Worm (Caenorhabditis elegans) whole organism, late embryonic: ENCODE data around the gene F55B11.5.
"Not testable (repeated sequence)": the region's sequence is repeated elsewhere in the genome, so short reads cannot be mapped to it uniquely, and the experiment has no call there.

ENCODE experiments used
- C08G9.2 ChIP-seq: sonication (generic microtip); optimal IDR thresholded peaks from 2 replicates; lab custom pipeline; 2016; ENCODE audit warnings: mild to moderate bottlenecking, missing genetic modification characterization, moderate library complexity, missing compliant biosample characterization
- K09A11.1 ChIP-seq: sonication (generic microtip); optimal IDR thresholded peaks from 2 replicates; lab custom pipeline; 2017; ENCODE audit warnings: antibody characterized with exemption, mild to moderate bottlenecking, missing genetic modification characterization, missing compliant biosample characterization; ENCODE audit not compliant: insufficient read depth
- Y22D7AL.16 ChIP-seq: sonication (generic microtip); optimal IDR thresholded peaks from 2 replicates; lab custom pipeline; 2016; ENCODE audit warnings: missing genetic modification characterization, missing compliant biosample characterization
- ahr-1 ChIP-seq: sonication (generic microtip); optimal IDR thresholded peaks from 2 replicates; lab custom pipeline; 2016; ENCODE audit warnings: missing genetic modification characterization, missing compliant biosample characterization
- ceh-24 ChIP-seq: sonication (generic microtip); optimal IDR thresholded peaks from 2 replicates; lab custom pipeline; 2016; ENCODE audit warnings: mild to moderate bottlenecking, missing genetic modification characterization, missing compliant biosample characterization
- ceh-31 ChIP-seq: sonication (generic microtip); optimal IDR thresholded peaks from 2 replicates; lab custom pipeline; 2016; ENCODE audit warnings: missing genetic modification characterization, missing compliant biosample characterization
- ceh-34 ChIP-seq: sonication (generic microtip); optimal IDR thresholded peaks from 2 replicates; lab custom pipeline; 2016; ENCODE audit warnings: mild to moderate bottlenecking, missing genetic modification characterization, missing compliant biosample characterization
- ceh-48 ChIP-seq: sonication (generic microtip); optimal IDR thresholded peaks from 2 replicates; lab custom pipeline; 2016; ENCODE audit warnings: missing genetic modification characterization, inconsistent platforms, missing compliant biosample characterization
- ceh-6 ChIP-seq: fragments of 200-800 bp; sonication (Bioruptor generic); optimal IDR thresholded peaks from 2 replicates; lab custom pipeline; 2018; ENCODE audit warnings: mild to moderate bottlenecking, missing genetic modification characterization, missing compliant biosample characterization
- ceh-9 ChIP-seq: sonication (generic microtip); optimal IDR thresholded peaks from 2 replicates; lab custom pipeline; 2016; ENCODE audit warnings: mild to moderate bottlenecking, missing genetic modification characterization, inconsistent platforms, missing compliant biosample characterization
- dmd-4 ChIP-seq: sonication (generic microtip); optimal IDR thresholded peaks from 2 replicates; lab custom pipeline; 2016; ENCODE audit warnings: borderline replicate concordance, missing genetic modification characterization, missing compliant biosample characterization
- dve-1 ChIP-seq: sonication (generic microtip); optimal IDR thresholded peaks from 2 replicates; lab custom pipeline; 2017; ENCODE audit warnings: antibody characterized with exemption, mild to moderate bottlenecking, missing genetic modification characterization, missing compliant biosample characterization
- elt-4 ChIP-seq: sonication (generic microtip); optimal IDR thresholded peaks from 2 replicates; lab custom pipeline; 2016; ENCODE audit warnings: missing genetic modification characterization, missing compliant biosample characterization
- ets-4 ChIP-seq: sonication (generic microtip); optimal IDR thresholded peaks from 2 replicates; lab custom pipeline; 2016; ENCODE audit warnings: missing genetic modification characterization, missing compliant biosample characterization
- fax-1 ChIP-seq: sonication (generic microtip); optimal IDR thresholded peaks from 2 replicates; lab custom pipeline; 2016; ENCODE audit warnings: missing genotype, missing genetic modification characterization, missing compliant biosample characterization
- fkh-10 ChIP-seq: fragments of 150-350 bp; optimal IDR thresholded peaks from 2 replicates; lab custom pipeline; 2014; ENCODE audit warnings: missing biosample characterization, missing genetic modification reagents, missing genetic modification characterization
- fkh-6 ChIP-seq: sonication (generic microtip); optimal IDR thresholded peaks from 2 replicates; lab custom pipeline; 2016; ENCODE audit warnings: missing genetic modification characterization, missing compliant biosample characterization
- hlh-13 ChIP-seq: fragments of 200-800 bp; sonication (Bioruptor generic); optimal IDR thresholded peaks from 2 replicates; lab custom pipeline; 2018; ENCODE audit warnings: mild to moderate bottlenecking, missing genetic modification characterization, missing compliant biosample characterization
- hlh-8 ChIP-seq: sonication (generic microtip); optimal IDR thresholded peaks from 2 replicates; lab custom pipeline; 2016; ENCODE audit warnings: missing genotype, missing genetic modification characterization, missing compliant biosample characterization
- madf-2 ChIP-seq: sonication (generic microtip); optimal IDR thresholded peaks from 2 replicates; lab custom pipeline; 2017; ENCODE audit warnings: missing genetic modification characterization, missing compliant biosample characterization
- nfya-1 ChIP-seq: sonication (generic microtip); optimal IDR thresholded peaks from 2 replicates; lab custom pipeline; 2017; ENCODE audit warnings: missing genetic modification characterization, mild to moderate bottlenecking, missing compliant biosample characterization, antibody characterized with exemption, moderate library complexity
- nhr-11 ChIP-seq: fragments of 150-350 bp; optimal IDR thresholded peaks from 2 replicates; lab custom pipeline; 2014; ENCODE audit warnings: missing biosample characterization, missing genetic modification characterization
- nhr-232 ChIP-seq: sonication (generic microtip); optimal IDR thresholded peaks from 2 replicates; lab custom pipeline; 2016; ENCODE audit warnings: missing genetic modification characterization, missing compliant biosample characterization
- npax-4 ChIP-seq: sonication (generic microtip); optimal IDR thresholded peaks from 2 replicates; lab custom pipeline; 2016; ENCODE audit warnings: missing genetic modification characterization, missing compliant biosample characterization
- odd-2 ChIP-seq: sonication (generic microtip); optimal IDR thresholded peaks from 2 replicates; lab custom pipeline; 2017; ENCODE audit warnings: antibody characterized with exemption, mild to moderate bottlenecking, missing genetic modification characterization, missing compliant biosample characterization
- pag-3 ChIP-seq: sonication (generic microtip); optimal IDR thresholded peaks from 2 replicates; lab custom pipeline; 2016; ENCODE audit warnings: missing compliant biosample characterization, missing genetic modification characterization, borderline replicate concordance
- pat-9 ChIP-seq: fragments of 200-800 bp; sonication (Bioruptor generic); optimal IDR thresholded peaks from 2 replicates; lab custom pipeline; 2018; ENCODE audit warnings: mild to moderate bottlenecking, missing genetic modification characterization, moderate library complexity, missing compliant biosample characterization
- pax-1 ChIP-seq: fragments of 150-350 bp; optimal IDR thresholded peaks from 2 replicates; lab custom pipeline; 2014; ENCODE audit warnings: missing biosample characterization, missing genetic modification characterization
- pha-2 ChIP-seq: sonication (generic microtip); optimal IDR thresholded peaks from 2 replicates; lab custom pipeline; 2017; ENCODE audit warnings: mild to moderate bottlenecking, missing genetic modification characterization, missing compliant biosample characterization
- pha-4 ChIP-seq: fragments of 150-350 bp; optimal IDR thresholded peaks from 2 replicates; lab custom pipeline; 2018; ENCODE audit warnings: missing biosample characterization, missing genetic modification reagents, missing genetic modification characterization
- pqm-1 ChIP-seq: sonication (generic microtip); optimal IDR thresholded peaks from 2 replicates; lab custom pipeline; 2016; ENCODE audit warnings: missing genetic modification characterization, missing compliant biosample characterization
- pros-1 ChIP-seq: fragments of 150-350 bp; optimal IDR thresholded peaks from 2 replicates; lab custom pipeline; 2014; ENCODE audit warnings: missing biosample characterization, missing genetic modification reagents, missing genetic modification characterization
- ref-2 ChIP-seq: sonication (generic microtip); optimal IDR thresholded peaks from 2 replicates; lab custom pipeline; 2016; ENCODE audit warnings: missing genetic modification characterization, missing compliant biosample characterization
- sox-2 ChIP-seq: fragments of 200-800 bp; sonication (Bioruptor generic); IDR thresholded peaks from 2 replicates; pipeline ENCODE4 v1.3.6; 2022; ENCODE audit warnings: missing genetic modification reagents, missing genetic modification characterization, missing compliant biosample characterization
- sox-4 ChIP-seq: sonication (generic microtip); optimal IDR thresholded peaks from 2 replicates; lab custom pipeline; 2017; ENCODE audit warnings: mild to moderate bottlenecking, missing genetic modification characterization, inconsistent platforms, missing compliant biosample characterization
- tbx-2 ChIP-seq: sonication (generic microtip); optimal IDR thresholded peaks from 2 replicates; lab custom pipeline; 2016; ENCODE audit warnings: missing genetic modification characterization, missing compliant biosample characterization
- unc-3 ChIP-seq, 2 experiments: fragments of 200-800 bp in 1 of 2; sonication (Bioruptor generic) in 1 of 2; sonication (generic microtip) in 1 of 2; conservative IDR thresholded peaks in 1 of 2; optimal IDR thresholded peaks in 1 of 2; 2 replicates each; pipeline versions ENCODE4 v1.3.6 to Lab custom; 2016 to 2022; ENCODE audit warnings: missing compliant biosample characterization in 2 of 2, missing genetic modification characterization in 2 of 2, missing genetic modification reagents in 1 of 2
- unc-42 ChIP-seq: sonication (generic microtip); optimal IDR thresholded peaks from 2 replicates; lab custom pipeline; 2016; ENCODE audit warnings: missing genotype, missing genetic modification characterization, missing compliant biosample characterization
- unc-55 ChIP-seq: sonication (generic microtip); optimal IDR thresholded peaks from 2 replicates; lab custom pipeline; 2017; ENCODE audit warnings: missing biosample characterization, missing genetic modification reagents, missing genetic modification characterization
- unc-86 ChIP-seq: sonication (generic microtip); optimal IDR thresholded peaks from 2 replicates; lab custom pipeline; 2016; ENCODE audit warnings: missing genetic modification characterization, missing compliant biosample characterization
- ztf-16 ChIP-seq: sonication (generic microtip); optimal IDR thresholded peaks from 2 replicates; lab custom pipeline; 2017; ENCODE audit warnings: missing genetic modification characterization, missing compliant biosample characterization

Gene F55B11.5

ce11 chrIV:14427395-14427794 lies at the start of gene F55B11.5:
TSS of gene F55B11.5 (plus strand) at chrIV:14427695.
- TF ChIP-seq unc-42, odd-2, npax-4 (tag; lab: Kevin White, UChicago): not testable (repeated sequence)
- TF ChIP-seq, all 69 proteins: peak for 0; not testable (repeated sequence) for 69

- TF ChIP-seq fkh-6 (no peak), ceh-9 (tag; lab: Kevin White, UChicago) (no peak), pax-1 (no peak), ztf-16 (tag; lab: Kevin White, UChicago) (no peak), Y22D7AL.16 (tag; lab: Kevin White, UChicago) (no peak)
- TF ChIP-seq, all 69 proteins: peak for 0
These were observed 49.6 kb upstream of the F55B11.5 start for ce11 chrIV:14377850-14378249.

- TF ChIP-seq ceh-34 (tag; lab: Kevin White, UChicago), result no peak
- TF ChIP-seq ets-4, result no peak
- no peak for TF ChIP-seq pros-1 (tag; lab: Kevin White, UChicago)
These were observed 48.3 kb upstream of the F55B11.5 start for ce11 chrIV:14379191-14379590.

ce11 chrIV:14383474-14383873 lies 44.0 kb upstream of the F55B11.5 start, which contains the start of gene paqr-3:
TSS of gene paqr-3 (minus strand) at chrIV:14383683.
- TF ChIP-seq fax-1 (tag; lab: Kevin White, UChicago) (no peak), K09A11.1 (tag; lab: Kevin White, UChicago) (no peak), ceh-24 (tag; lab: Kevin White, UChicago) (no peak), fkh-10 (GFP tag; lab: Kevin White, UChicago) (no peak), sox-2 (GFP tag; lab: Robert Waterston, UW) (no peak), unc-86 (tag; lab: Kevin White, UChicago) (no peak), ceh-34 (tag; lab: Kevin White, UChicago) (no peak), pat-9 (tag; lab: Kevin White, UChicago) (no peak), ahr-1 (no peak), elt-4 (no peak), C08G9.2 (tag; lab: Kevin White, UChicago) (no peak), tbx-2 (tag; lab: Kevin White, UChicago) (no peak), madf-2 (tag; lab: Kevin White, UChicago) (no peak), ceh-48 (no peak), nhr-11 (tag; lab: Kevin White, UChicago) (no peak), unc-55 (GFP tag; lab: Kevin White, UChicago) (no peak), hlh-8 (no peak)
- TF ChIP-seq, all 69 proteins: peak for 0

ce11 chrIV:14384194-14384593 lies 43.3 kb upstream of the F55B11.5 start:
- TF ChIP-seq pha-2 (tag; lab: Kevin White, UChicago) (no peak), ceh-34 (tag; lab: Kevin White, UChicago) (no peak), fkh-6 (no peak), pqm-1 (tag; lab: Kevin White, UChicago) (no peak), nhr-232 (tag; lab: Kevin White, UChicago) (no peak), ceh-31 (tag; lab: Kevin White, UChicago) (no peak), unc-3 (GFP tag; conservative IDR thresholded peaks at IDR 0.05; lab: Robert Waterston, UW) (no peak), unc-3 (tag; optimal IDR thresholded peaks at IDR 0.05; lab: Kevin White, UChicago) (no peak), ref-2 (tag; lab: Kevin White, UChicago) (no peak), ets-4 (no peak), ceh-6 (GFP tag; lab: Kevin White, UChicago) (no peak), elt-4 (no peak), nfya-1 (tag; lab: Kevin White, UChicago) (no peak), sox-4 (tag; lab: Kevin White, UChicago) (no peak), dve-1 (tag; lab: Kevin White, UChicago) (no peak), hlh-13 (GFP tag; lab: Kevin White, UChicago) (no peak), pag-3 (no peak), pha-4 (tag; lab: Kevin White, UChicago) (no peak), dmd-4 (tag; lab: Kevin White, UChicago) (no peak), sox-2 (GFP tag; lab: Robert Waterston, UW) (no peak)
